Fruit fly (Drosophila melanogaster) whole organism, embryonic: ENCODE data around the gene Sox100B.

Experiments used
- Awh ChIP-seq: fragments of 200-800 bp; sonication (Bioruptor generic); IDR thresholded peaks from 2 replicates; pipeline ENCODE4, ENCODE4 v1.3.6; 2022; ENCODE audit warnings: missing biosample characterization, missing genetic modification characterization
- Blimp-1 ChIP-seq: fragments of 200-800 bp; sonication (Bioruptor generic); optimal IDR thresholded peaks from 3 replicates; lab custom pipeline; 2018; ENCODE audit warnings: missing biosample characterization, missing genetic modification characterization, mild to moderate bottlenecking, moderate library complexity, missing genetic modification reagents
- CG10431 ChIP-seq: fragments of 200-800 bp; sonication (Bioruptor generic); optimal IDR thresholded peaks from 3 replicates; lab custom pipeline; 2018; ENCODE audit warnings: missing biosample characterization, mild to moderate bottlenecking, missing genetic modification characterization
- CG10543 ChIP-seq: fragments of 200-800 bp; sonication (Bioruptor generic); optimal IDR thresholded peaks from 3 replicates; lab custom pipeline; 2017; ENCODE audit warnings: missing biosample characterization, mild to moderate bottlenecking, missing genetic modification characterization, moderate library complexity
- CG14014 ChIP-seq: fragments of 200-800 bp; sonication (Bioruptor generic); IDR thresholded peaks from 2 replicates; pipeline ENCODE4 v1.3.6; 2022; ENCODE audit warnings: missing biosample characterization, missing genetic modification characterization
- CG17568 ChIP-seq: fragments of 200-800 bp; sonication (Bioruptor generic); optimal IDR thresholded peaks from 2 replicates; lab custom pipeline; 2018; ENCODE audit warnings: missing biosample characterization, mild to moderate bottlenecking, missing genetic modification characterization, moderate library complexity
- CG17829 ChIP-seq: fragments of 200-800 bp; optimal IDR thresholded peaks from 2 replicates; lab custom pipeline; 2019; ENCODE audit warnings: missing biosample characterization, mild to moderate bottlenecking, missing genetic modification characterization, moderate library complexity
- CG18764 ChIP-seq: fragments of 200-800 bp; sonication (Bioruptor generic); optimal IDR thresholded peaks from 3 replicates; lab custom pipeline; 2016; ENCODE audit warnings: missing biosample characterization, missing genetic modification characterization
- CG2116 ChIP-seq: fragments of 200-800 bp; sonication (Bioruptor generic); optimal IDR thresholded peaks from 3 replicates; lab custom pipeline; 2018; ENCODE audit warnings: missing biosample characterization, mild to moderate bottlenecking, missing genetic modification characterization
- CG2678 ChIP-seq: fragments of 200-800 bp; sonication (Bioruptor generic); optimal IDR thresholded peaks from 3 replicates; lab custom pipeline; 2019; ENCODE audit warnings: missing biosample characterization, mild to moderate bottlenecking, missing genetic modification characterization, moderate library complexity
- CG31224 ChIP-seq: fragments of 200-800 bp; sonication (Bioruptor generic); IDR thresholded peaks from 2 replicates; pipeline ENCODE4 v1.3.6; 2022; ENCODE audit warnings: missing biosample characterization, missing genetic modification characterization
- CG34376 ChIP-seq: fragments of 200-800 bp; sonication (Bioruptor generic); optimal IDR thresholded peaks from 2 replicates; lab custom pipeline; 2018; ENCODE audit warnings: missing biosample characterization, mild to moderate bottlenecking, missing genetic modification characterization
- CG4424 ChIP-seq: fragments of 200-800 bp; sonication (Bioruptor generic); optimal IDR thresholded peaks from 3 replicates; lab custom pipeline; 2016; ENCODE audit warnings: missing biosample characterization, missing genetic modification characterization
- CG5953 ChIP-seq: fragments of 200-800 bp; sonication (Bioruptor generic); IDR thresholded peaks from 2 replicates; pipeline ENCODE4 v1.3.6; 2022; ENCODE audit warnings: missing biosample characterization, missing genetic modification characterization
- CG7839 ChIP-seq: fragments of 200-800 bp; sonication (Bioruptor generic); optimal IDR thresholded peaks from 3 replicates; lab custom pipeline; 2018; ENCODE audit warnings: missing biosample characterization, mild to moderate bottlenecking, missing genetic modification characterization, moderate library complexity
- CG8281 ChIP-seq: fragments of 200-800 bp; sonication (Bioruptor generic); optimal IDR thresholded peaks from 2 replicates; lab custom pipeline; 2018; ENCODE audit warnings: missing biosample characterization, mild to moderate bottlenecking, missing genetic modification characterization, moderate library complexity
- CHES-1-like ChIP-seq: fragments of 200-800 bp; sonication (Bioruptor generic); optimal IDR thresholded peaks from 2 replicates; lab custom pipeline; 2016; ENCODE audit warnings: missing biosample characterization, missing genetic modification characterization
- D19A ChIP-seq: fragments of 200-800 bp; optimal IDR thresholded peaks from 3 replicates; lab custom pipeline; 2019; ENCODE audit warnings: missing biosample characterization, mild to moderate bottlenecking, missing genetic modification characterization, moderate library complexity
- Deaf1 ChIP-seq: fragments of 200-800 bp; optimal IDR thresholded peaks from 3 replicates; lab custom pipeline; 2019; ENCODE audit warnings: missing biosample characterization, mild to moderate bottlenecking, missing genetic modification characterization, moderate library complexity
- Dip2 ChIP-seq: fragments of 200-800 bp; sonication (Bioruptor generic); IDR thresholded peaks from 2 replicates; pipeline ENCODE4 v1.3.6; 2022; ENCODE audit warnings: missing biosample characterization, missing genetic modification characterization
- Ets65A ChIP-seq: fragments of 200-800 bp; sonication (Bioruptor generic); peaks from one replicate; lab custom pipeline; 2016; ENCODE audit warnings: missing biosample characterization, missing genetic modification characterization
- Ets97D ChIP-seq: fragments of 200-800 bp; sonication (Bioruptor generic); optimal IDR thresholded peaks from 3 replicates; lab custom pipeline; 2016; ENCODE audit warnings: missing biosample characterization, missing genetic modification characterization
- HLH54F ChIP-seq: fragments of 200-800 bp; sonication (Bioruptor generic); optimal IDR thresholded peaks from 3 replicates; lab custom pipeline; 2016; ENCODE audit warnings: missing biosample characterization, missing genetic modification characterization
- Hsf ChIP-seq: fragments of 200-800 bp; sonication (Bioruptor generic); optimal IDR thresholded peaks from 3 replicates; lab custom pipeline; 2016; ENCODE audit warnings: missing biosample characterization, missing genetic modification characterization
- Ptx1 ChIP-seq: fragments of 200-800 bp; sonication (Bioruptor generic); IDR thresholded peaks from 2 replicates; pipeline ENCODE4 v1.3.6; 2022; ENCODE audit warnings: missing biosample characterization, missing genetic modification characterization
- Stat92E ChIP-seq, 3 experiments: fragments of >200 bp in 2 of 3; fragments of 200-800 bp in 1 of 3; sonication (Bioruptor generic) in 1 of 3; optimal IDR thresholded peaks; 2 replicates each; lab custom pipeline; 2017 to 2019; ENCODE audit warnings: missing biosample characterization in 3 of 3, missing genetic modification characterization in 3 of 3, mild to moderate bottlenecking in 1 of 3, moderate library complexity in 1 of 3
- aop ChIP-seq: fragments of 200-800 bp; sonication (Bioruptor generic); IDR thresholded peaks from 2 replicates; pipeline ENCODE4 v1.3.6; 2022; ENCODE audit warnings: missing biosample characterization, missing genetic modification characterization
- bsh ChIP-seq, 2 experiments: fragments of 200-800 bp; sonication (Bioruptor generic); optimal IDR thresholded peaks; 2 replicates each; lab custom pipeline; 2017 to 2018; ENCODE audit warnings: mild to moderate bottlenecking in 2 of 2, missing biosample characterization in 2 of 2, missing genetic modification characterization in 2 of 2, moderate library complexity in 1 of 2
- cg ChIP-seq: fragments of 200-800 bp; sonication (Bioruptor generic); optimal IDR thresholded peaks from 3 replicates; lab custom pipeline; 2019; ENCODE audit warnings: missing biosample characterization, mild to moderate bottlenecking, missing genetic modification characterization, moderate library complexity
- chm ChIP-seq: fragments of 200-800 bp; sonication (Bioruptor generic); IDR thresholded peaks from 2 replicates; pipeline ENCODE4 v1.3.6; 2022; ENCODE audit warnings: missing biosample characterization, missing genetic modification characterization
- ci ChIP-seq: fragments of 200-800 bp; sonication (Bioruptor generic); IDR thresholded peaks from 3 replicates; pipeline ENCODE4 v1.3.6; 2022; ENCODE audit warnings: missing biosample characterization, missing genetic modification characterization
- cwo ChIP-seq: fragments of 200-800 bp; sonication (Bioruptor generic); optimal IDR thresholded peaks from 3 replicates; lab custom pipeline; 2017; ENCODE audit warnings: missing biosample characterization, missing genetic modification characterization, mild to moderate bottlenecking, moderate library complexity, missing genetic modification reagents
- dimm ChIP-seq: fragments of 200-800 bp; sonication (Bioruptor generic); IDR thresholded peaks from 2 replicates; pipeline ENCODE4 v1.3.6; 2022; ENCODE audit warnings: missing biosample characterization, missing genetic modification characterization
- ewg ChIP-seq: fragments of 200-800 bp; sonication (Bioruptor generic); optimal IDR thresholded peaks from 3 replicates; lab custom pipeline; 2017; ENCODE audit warnings: mild to moderate bottlenecking, missing biosample characterization, missing genetic modification reagents, missing genetic modification characterization
- fd102C ChIP-seq: fragments of 200-800 bp; sonication (Bioruptor generic); optimal IDR thresholded peaks from 2 replicates; lab custom pipeline; 2018; ENCODE audit warnings: missing biosample characterization, mild to moderate bottlenecking, missing genetic modification characterization, moderate library complexity
- fd3F ChIP-seq: fragments of 200-800 bp; sonication (Bioruptor generic); optimal IDR thresholded peaks from 2 replicates; lab custom pipeline; 2018; ENCODE audit warnings: missing biosample characterization, mild to moderate bottlenecking, missing genetic modification characterization, moderate library complexity
- ftz-f1 ChIP-seq: fragments of 200-800 bp; sonication (Bioruptor generic); optimal IDR thresholded peaks from 2 replicates; lab custom pipeline; 2016; ENCODE audit warnings: missing biosample characterization, missing genetic modification characterization
- fu2 ChIP-seq: fragments of 200-800 bp; sonication (Bioruptor generic); optimal IDR thresholded peaks from 2 replicates; lab custom pipeline; 2016; ENCODE audit warnings: missing biosample characterization, missing genetic modification characterization
- grau ChIP-seq: fragments of 200-800 bp; optimal IDR thresholded peaks from 3 replicates; lab custom pipeline; 2019; ENCODE audit warnings: missing biosample characterization, mild to moderate bottlenecking, missing genetic modification characterization, moderate library complexity
- gsb ChIP-seq: fragments of 200-800 bp; sonication (Bioruptor generic); IDR thresholded peaks from 2 replicates; pipeline ENCODE4 v1.3.6; 2022; ENCODE audit warnings: missing biosample characterization, missing genetic modification characterization
- her ChIP-seq: fragments of 200-800 bp; sonication (Bioruptor generic); optimal IDR thresholded peaks from 2 replicates; lab custom pipeline; 2016; ENCODE audit warnings: missing biosample characterization, missing genetic modification characterization
- jumu ChIP-seq: fragments of 200-800 bp; sonication (Bioruptor generic); optimal IDR thresholded peaks from 3 replicates; lab custom pipeline; 2016; ENCODE audit warnings: missing biosample characterization, missing genetic modification characterization
- odd ChIP-seq: fragments of 200-800 bp; sonication (Bioruptor generic); optimal IDR thresholded peaks from 2 replicates; lab custom pipeline; 2017; ENCODE audit warnings: missing biosample characterization, mild to moderate bottlenecking, missing genetic modification characterization
- otp ChIP-seq: fragments of 200-800 bp; sonication (Bioruptor generic); IDR thresholded peaks from 3 replicates; pipeline ENCODE4, ENCODE4 v1.3.6; 2022; ENCODE audit warnings: missing biosample characterization, missing genetic modification characterization
- pb ChIP-seq: fragments of 200-800 bp; sonication (Bioruptor generic); optimal IDR thresholded peaks from 3 replicates; lab custom pipeline; 2016; ENCODE audit warnings: missing biosample characterization, missing genetic modification characterization
- scrt ChIP-seq: fragments of 200-800 bp; sonication (Bioruptor generic); optimal IDR thresholded peaks from 2 replicates; lab custom pipeline; 2018; ENCODE audit warnings: missing biosample characterization, mild to moderate bottlenecking, missing genetic modification characterization, moderate library complexity
- sd ChIP-seq: fragments of 200-800 bp; sonication (Bioruptor generic); optimal IDR thresholded peaks from 3 replicates; lab custom pipeline; 2018; ENCODE audit warnings: missing biosample characterization, mild to moderate bottlenecking, missing genetic modification characterization, moderate library complexity
- seq ChIP-seq: fragments of 200-800 bp; sonication (Bioruptor generic); IDR thresholded peaks from 2 replicates; pipeline ENCODE4 v1.3.6; 2022; ENCODE audit warnings: missing biosample characterization, missing genetic modification characterization
- tgo ChIP-seq: fragments of 200-800 bp; sonication (Bioruptor generic); IDR thresholded peaks from 3 replicates; pipeline ENCODE4 v1.3.6; 2022; ENCODE audit warnings: missing biosample characterization, missing genetic modification characterization

The Sox100B gene

DNA sequence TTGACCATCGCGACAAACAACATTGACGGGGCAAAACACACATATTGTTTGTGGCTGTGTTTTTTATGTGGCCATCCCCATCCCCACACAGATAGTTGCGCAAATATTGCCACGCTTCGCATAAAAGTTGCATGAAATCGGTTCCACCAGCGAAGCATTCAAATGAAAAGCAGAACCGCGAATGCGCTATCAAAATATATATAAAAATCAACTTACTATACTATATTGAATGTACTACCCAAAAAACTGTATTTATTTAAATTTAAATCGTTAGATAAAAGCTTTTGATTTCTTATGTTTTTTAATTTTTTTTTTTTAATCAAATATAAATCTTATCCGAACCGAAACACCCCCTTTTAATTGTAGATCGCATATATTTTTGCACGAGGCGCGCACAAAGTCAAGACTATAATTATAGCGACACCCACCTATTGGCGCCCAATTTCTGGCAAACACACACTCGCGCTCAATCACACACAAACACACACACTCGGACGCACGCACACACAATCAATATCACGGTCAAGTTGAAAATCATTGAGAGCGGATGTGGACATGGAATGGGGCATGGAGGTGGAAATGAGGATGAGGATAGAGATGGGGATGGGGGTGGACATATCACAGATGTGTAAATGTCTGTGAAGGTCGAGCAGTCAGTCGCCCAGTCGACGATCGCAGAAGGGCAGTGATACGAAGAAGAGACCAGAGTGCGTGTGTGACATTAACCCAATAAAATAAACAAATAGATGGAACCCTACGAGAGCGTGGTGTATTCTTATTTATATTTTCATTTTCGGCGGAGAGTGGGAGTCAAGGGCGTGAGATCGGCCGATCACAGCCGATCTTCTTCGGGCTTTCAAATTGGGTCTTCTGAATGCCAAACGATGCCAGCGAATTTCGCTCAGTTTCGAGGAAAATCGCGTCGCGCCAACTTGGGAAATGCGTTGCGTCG is 26.3 kb upstream of the Sox100B start, which contains the start of gene CanA1 (continued):
- TF ChIP-seq CG8281 (tag; lab: Kevin White, UChicago) = no peak
- no peak for TF ChIP-seq pb (GFP tag; lab: Kevin White, UChicago)
- peak; percentile 40 for TF ChIP-seq CG2678 (tag; lab: Kevin White, UChicago)
- peak; percentile 22 for TF ChIP-seq sd (tag; lab: Kevin White, UChicago)
- TF ChIP-seq dimm (GFP tag; lab: Robert Waterston, UW) = no peak
- TF ChIP-seq tgo (GFP tag; lab: Robert Waterston, UW) = peak; percentile 13; the same call in 2 of the 3 replicates
- TF ChIP-seq grau = peak; percentile 23
- TF ChIP-seq CHES-1-like (GFP tag; lab: Kevin White, UChicago) = no peak
- TF ChIP-seq otp = no peak
- TF ChIP-seq bsh (GFP tag; optimal IDR thresholded peaks at IDR 0.05; lab: Kevin White, UChicago) = no peak
- TF ChIP-seq CG2116 = no peak
- TF ChIP-seq Ptx1 = 0 out of 2 replicates have a peak, but pooled peaks have one; percentile 23
- TF ChIP-seq fd102C = no peak
- TF ChIP-seq fd3F (GFP tag; lab: Kevin White, UChicago) = no peak
- TF ChIP-seq ci (GFP tag; lab: Robert Waterston, UW) = no peak
- peak; percentile 26 for TF ChIP-seq CG7839
- no peak for TF ChIP-seq chm
- TF ChIP-seq her = no peak
- TF ChIP-seq Blimp-1 (GFP tag; lab: Kevin White, UChicago) = no peak
- peak; percentile 9 for TF ChIP-seq cwo (GFP tag; lab: Kevin White, UChicago)
- TF ChIP-seq CG5953 (GFP tag; lab: Robert Waterston, UW) = no peak
- TF ChIP-seq gsb (GFP tag; lab: Robert Waterston, UW) = no peak
- no peak for TF ChIP-seq CG18764 (GFP tag; lab: Kevin White, UChicago)
- no peak for TF ChIP-seq Dip2 (GFP tag; lab: Robert Waterston, UW)
- no peak for TF ChIP-seq ewg
- TF ChIP-seq CG10543 (GFP tag; lab: Kevin White, UChicago) = peak; percentile 52
- no peak for TF ChIP-seq jumu (GFP tag; lab: Kevin White, UChicago)
- TF ChIP-seq CG10431 (GFP tag; lab: Kevin White, UChicago) = no peak
- no peak for TF ChIP-seq Hsf (GFP tag; lab: Kevin White, UChicago)
- no peak for TF ChIP-seq fu2
- TF ChIP-seq Ets97D (GFP tag; lab: Kevin White, UChicago) = no peak
- TF ChIP-seq odd (GFP tag; lab: Kevin White, UChicago) = no peak
- no peak for TF ChIP-seq CG31224 (GFP tag; lab: Robert Waterston, UW)
- no peak for TF ChIP-seq scrt (GFP tag; lab: Kevin White, UChicago)
- TF ChIP-seq CG17829 (tag; lab: Kevin White, UChicago) = no peak
- TF ChIP-seq cg (GFP tag; lab: Kevin White, UChicago) = peak; percentile 22
- no peak for TF ChIP-seq Stat92E (GFP tag; optimal IDR thresholded peaks at IDR 0.05; lab: Kevin White, UChicago)
- peak; percentile 77 for TF ChIP-seq Deaf1 (tag; lab: Kevin White, UChicago)
- TF ChIP-seq ftz-f1 (GFP tag; lab: Kevin White, UChicago) = peak; percentile 95
- no peak for TF ChIP-seq Awh (GFP tag; lab: Robert Waterston, UW)
- TF ChIP-seq aop (GFP tag; lab: Robert Waterston, UW) = peak; percentile 13; the same call in 1 of the 2 replicates
- no peak for TF ChIP-seq CG14014 (GFP tag; lab: Robert Waterston, UW)
- TF ChIP-seq D19A = no peak
- TF ChIP-seq CG34376 (GFP tag; lab: Kevin White, UChicago) = no peak
- no peak for TF ChIP-seq Ets65A (GFP tag; lab: Kevin White, UChicago)
- TF ChIP-seq HLH54F (GFP tag; lab: Kevin White, UChicago) = no peak
- TF ChIP-seq CG17568 (GFP tag; lab: Kevin White, UChicago) = no peak
- TF ChIP-seq CG4424 = no peak
- TF ChIP-seq seq (GFP tag; lab: Robert Waterston, UW) = no peak
